Fruit fly (Drosophila melanogaster) Kc167 (cell line): ENCODE measurements around the gene Acsf3.

Experiments
- Myc ChIP-seq: fragments of >200 bp; optimal IDR thresholded peaks from 2 replicates; lab custom pipeline; 2017; ENCODE audit warnings: missing external identifiers
- Sin3A ChIP-seq: fragments of >200 bp; optimal IDR thresholded peaks from 2 replicates; lab custom pipeline; 2018; ENCODE audit warnings: missing external identifiers
- h ChIP-seq: fragments of >200 bp; optimal IDR thresholded peaks from 3 replicates; lab custom pipeline; 2018; ENCODE audit warnings: missing external identifiers
- insv ChIP-seq: fragments of >200 bp; optimal IDR thresholded peaks from 3 replicates; lab custom pipeline; 2018; ENCODE audit warnings: missing external identifiers
- psq ChIP-seq: fragments of >200 bp; optimal IDR thresholded peaks from 2 replicates; lab custom pipeline; 2017; ENCODE audit warnings: missing external identifiers
- ttk ChIP-seq: sonication (Bioruptor generic); optimal IDR thresholded peaks from 2 replicates; lab custom pipeline; 2017; ENCODE audit warnings: missing external identifiers

The Acsf3 gene

dm6 chrX:7299399-7300355 lies 29.2 kb upstream of the Acsf3 start:
- no peak for TF ChIP-seq insv (lab: Kevin White, UChicago)
- no peak for TF ChIP-seq ttk (lab: Kevin White, UChicago)
- TF ChIP-seq Sin3A (lab: Kevin White, UChicago), result no peak
- TF ChIP-seq Myc (lab: Kevin White, UChicago), result no peak
- no peak for TF ChIP-seq psq (lab: Kevin White, UChicago)
- no peak for TF ChIP-seq h (lab: Kevin White, UChicago)

- no peak for TF ChIP-seq ttk (lab: Kevin White, UChicago)
- TF ChIP-seq psq (lab: Kevin White, UChicago), result no peak
- TF ChIP-seq Myc (lab: Kevin White, UChicago), result no peak
- no peak for TF ChIP-seq Sin3A (lab: Kevin White, UChicago)
- TF ChIP-seq insv (lab: Kevin White, UChicago), result no peak
- no peak for TF ChIP-seq h (lab: Kevin White, UChicago)
Measured at dm6 chrX:7300356-7300721, 28.5 kb upstream of the Acsf3 start.

- TF ChIP-seq h (lab: Kevin White, UChicago) (no peak), psq (lab: Kevin White, UChicago) (no peak), insv (lab: Kevin White, UChicago) (no peak), Myc (lab: Kevin White, UChicago) (no peak), Sin3A (lab: Kevin White, UChicago) (no peak), ttk (lab: Kevin White, UChicago) (no peak)
Measured at dm6 chrX:7300722-7301350, 28.0 kb upstream of the Acsf3 start.

- TF ChIP-seq Sin3A (lab: Kevin White, UChicago), result no peak
- TF ChIP-seq ttk (lab: Kevin White, UChicago), result no peak
- no peak for TF ChIP-seq insv (lab: Kevin White, UChicago)
Measured at dm6 chrX:7301351-7302328, 27.2 kb upstream of the Acsf3 start.

dm6 chrX:7302329-7302728 lies 26.5 kb upstream of the Acsf3 start:
- TF ChIP-seq Sin3A (lab: Kevin White, UChicago) (no peak), Myc (lab: Kevin White, UChicago) (no peak), h (lab: Kevin White, UChicago) (no peak), ttk (lab: Kevin White, UChicago) (no peak), insv (lab: Kevin White, UChicago) (no peak), psq (lab: Kevin White, UChicago) (no peak)

- no peak for TF ChIP-seq h (lab: Kevin White, UChicago)
- no peak for TF ChIP-seq insv (lab: Kevin White, UChicago)
- no peak for TF ChIP-seq Myc (lab: Kevin White, UChicago)
- TF ChIP-seq ttk (lab: Kevin White, UChicago), result no peak
- no peak for TF ChIP-seq Sin3A (lab: Kevin White, UChicago)
- no peak for TF ChIP-seq psq (lab: Kevin White, UChicago)
Measured at dm6 chrX:7303848-7304427, 24.9 kb upstream of the Acsf3 start.

- TF ChIP-seq Myc (lab: Kevin White, UChicago) (no peak), ttk (lab: Kevin White, UChicago) (no peak), psq (lab: Kevin White, UChicago) (no peak), Sin3A (lab: Kevin White, UChicago) (no peak), h (lab: Kevin White, UChicago) (no peak), insv (lab: Kevin White, UChicago) (no peak)
Measured at dm6 chrX:7304798-7305447, 23.9 kb upstream of the Acsf3 start.

dm6 chrX:7305753-7306338 lies 23.0 kb upstream of the Acsf3 start:
- TF ChIP-seq psq (lab: Kevin White, UChicago), result no peak
- no peak for TF ChIP-seq Myc (lab: Kevin White, UChicago)
- TF ChIP-seq Sin3A (lab: Kevin White, UChicago), result no peak
- TF ChIP-seq h (lab: Kevin White, UChicago), result no peak
- no peak for TF ChIP-seq ttk (lab: Kevin White, UChicago)
- no peak for TF ChIP-seq insv (lab: Kevin White, UChicago)

dm6 chrX:7306538-7307477 lies 22.0 kb upstream of the Acsf3 start:
- no peak for TF ChIP-seq ttk (lab: Kevin White, UChicago)
- no peak for TF ChIP-seq Myc (lab: Kevin White, UChicago)
- TF ChIP-seq insv (lab: Kevin White, UChicago), result no peak
- no peak for TF ChIP-seq Sin3A (lab: Kevin White, UChicago)
